Worm (Caenorhabditis elegans) whole organism, L2 larva: ENCODE measurements around the gene pak-1.
A peak's percentile ranks its signal among the peaks of the same experiment; 100 is the strongest.

ENCODE experiments used
- ama-1 ChIP-seq: fragments of 150-350 bp; optimal IDR thresholded peaks from 2 replicates; lab custom pipeline; 2018; ENCODE audit warnings: inconsistent platforms
- blmp-1 ChIP-seq: sonication (generic microtip); optimal IDR thresholded peaks from 2 replicates; lab custom pipeline; 2017; ENCODE audit warnings: missing genetic modification characterization, mild to moderate bottlenecking, missing compliant biosample characterization, antibody characterized with exemption, moderate library complexity; ENCODE audit not compliant: insufficient read depth
- crh-2 ChIP-seq: sonication (generic microtip); optimal IDR thresholded peaks from 2 replicates; lab custom pipeline; 2017; ENCODE audit warnings: missing biosample characterization, missing genetic modification characterization
- dmd-4 ChIP-seq: sonication (generic microtip); optimal IDR thresholded peaks from 2 replicates; lab custom pipeline; 2017; ENCODE audit warnings: missing biosample characterization, missing genetic modification characterization
- egl-27 ChIP-seq: sonication (generic microtip); optimal IDR thresholded peaks from 3 replicates; lab custom pipeline; 2017; ENCODE audit warnings: missing biosample characterization, missing genetic modification reagents, missing genetic modification characterization
- elt-1 ChIP-seq: fragments of 150-350 bp; optimal IDR thresholded peaks from 2 replicates; lab custom pipeline; 2014; ENCODE audit warnings: missing biosample characterization, missing genetic modification characterization
- fos-1 ChIP-seq: fragments of 150-350 bp; optimal IDR thresholded peaks from 2 replicates; lab custom pipeline; 2014; ENCODE audit warnings: missing biosample characterization, missing genetic modification characterization
- mbf-1 ChIP-seq: sonication (generic microtip); optimal IDR thresholded peaks from 2 replicates; lab custom pipeline; 2017; ENCODE audit warnings: missing biosample characterization, missing genetic modification characterization
- nhr-77 ChIP-seq: fragments of 150-350 bp; optimal IDR thresholded peaks from 2 replicates; lab custom pipeline; 2014; ENCODE audit warnings: missing biosample characterization, missing genetic modification characterization
- skn-1 ChIP-seq: sonication (generic microtip); optimal IDR thresholded peaks from 2 replicates; lab custom pipeline; 2017; ENCODE audit warnings: missing biosample characterization, missing genetic modification characterization
- snpc-4 ChIP-seq: fragments of 150-350 bp; optimal IDR thresholded peaks from 2 replicates; lab custom pipeline; 2014; ENCODE audit warnings: missing biosample characterization, missing genetic modification characterization
- unc-39 ChIP-seq: fragments of 150-350 bp; optimal IDR thresholded peaks from 2 replicates; lab custom pipeline; 2014; ENCODE audit warnings: missing biosample characterization, missing genetic modification characterization
- ztf-11 ChIP-seq: sonication (generic microtip); optimal IDR thresholded peaks from 2 replicates; lab custom pipeline; 2017; ENCODE audit warnings: missing biosample characterization, missing genetic modification characterization

ce11 chrX:6050078-6050477 is 1.7 kb upstream of the pak-1 start:
- no peak for TF ChIP-seq egl-27
- TF ChIP-seq mbf-1 (tag; lab: Kevin White, UChicago): no peak
- peak; percentile 56 for TF ChIP-seq fos-1
- TF ChIP-seq nhr-77 (tag; lab: Kevin White, UChicago): no peak
- TF ChIP-seq elt-1: no peak
- no peak for TF ChIP-seq unc-39
- TF ChIP-seq skn-1 (tag; lab: Kevin White, UChicago): no peak
- TF ChIP-seq ama-1 (lab: Kevin White, UChicago): no peak
- TF ChIP-seq dmd-4 (tag; lab: Kevin White, UChicago): no peak
- no peak for TF ChIP-seq snpc-4 (tag; lab: Kevin White, UChicago)
- TF ChIP-seq blmp-1 (tag; lab: Kevin White, UChicago): no peak
- no peak for TF ChIP-seq crh-2 (tag; lab: Kevin White, UChicago)
- TF ChIP-seq ztf-11 (tag; lab: Kevin White, UChicago): no peak
